Fruit fly (Drosophila melanogaster) whole organism, pupa: ENCODE measurements around the gene LysX.
A peak's percentile ranks its signal among the peaks of the same experiment; 100 is the strongest.

Experiments used
- CG10348 ChIP-seq: fragments of 200-800 bp; sonication (Bioruptor generic); IDR thresholded peaks from 2 replicates; pipeline ENCODE4 v1.3.6; 2022; ENCODE audit warnings: missing biosample characterization, missing genetic modification characterization
- CG12605 ChIP-seq: fragments of 200-800 bp; sonication (Bioruptor generic); IDR thresholded peaks from 2 replicates; pipeline ENCODE4 v1.3.6; 2022; ENCODE audit warnings: missing biosample characterization, missing genetic modification characterization
- CG13204 ChIP-seq: fragments of 200-800 bp; sonication (Bioruptor generic); optimal IDR thresholded peaks from 2 replicates; lab custom pipeline; 2018; ENCODE audit warnings: missing biosample characterization, mild to moderate bottlenecking, missing genetic modification characterization, moderate library complexity
- CG17806 ChIP-seq: fragments of 200-800 bp; sonication (Bioruptor generic); optimal IDR thresholded peaks from 2 replicates; lab custom pipeline; 2018; ENCODE audit warnings: missing biosample characterization, mild to moderate bottlenecking, missing genetic modification characterization, moderate library complexity
- CG4496 ChIP-seq: fragments of 200-800 bp; sonication (Bioruptor generic); IDR thresholded peaks from 3 replicates; pipeline ENCODE4 v1.3.6; 2022; ENCODE audit warnings: missing biosample characterization, missing genetic modification characterization
- CG8159 ChIP-seq: fragments of 200-800 bp; sonication (Bioruptor generic); optimal IDR thresholded peaks from 3 replicates; lab custom pipeline; 2018; ENCODE audit warnings: missing biosample characterization, mild to moderate bottlenecking, missing genetic modification characterization, moderate library complexity
- CG9948 ChIP-seq: fragments of 200-800 bp; sonication (Bioruptor generic); optimal IDR thresholded peaks from 2 replicates; lab custom pipeline; 2018; ENCODE audit warnings: missing biosample characterization, mild to moderate bottlenecking, missing genetic modification characterization, moderate library complexity
- D1 ChIP-seq: fragments of 200-800 bp; sonication (Bioruptor generic); optimal IDR thresholded peaks from 2 replicates; lab custom pipeline; 2018; ENCODE audit warnings: missing biosample characterization, mild to moderate bottlenecking, missing genetic modification characterization, moderate library complexity
- EcR ChIP-seq: fragments of 200-800 bp; sonication (Bioruptor generic); optimal IDR thresholded peaks from 3 replicates; lab custom pipeline; 2019; ENCODE audit warnings: missing biosample characterization, missing genetic modification characterization, mild to moderate bottlenecking, moderate library complexity, missing genetic modification reagents
- Ets98B ChIP-seq: fragments of 200-800 bp; sonication (Bioruptor generic); IDR thresholded peaks from 2 replicates; pipeline ENCODE4 v1.3.6; 2022; ENCODE audit warnings: missing biosample characterization, missing genetic modification characterization
- Snoo ChIP-seq: fragments of 200-800 bp; sonication (Bioruptor generic); optimal IDR thresholded peaks from 3 replicates; lab custom pipeline; 2017; ENCODE audit warnings: missing biosample characterization, mild to moderate bottlenecking, missing genetic modification characterization, inconsistent platforms

dm6 chr3L:1166945-1167913 is 27.9 kb downstream of the LysX start:
- no peak for TF ChIP-seq EcR
- no peak for TF ChIP-seq CG12605 (GFP tag; lab: Robert Waterston, UW)
- peak; percentile 30 for TF ChIP-seq Snoo (tag; lab: Kevin White, UChicago)
- TF ChIP-seq Ets98B (GFP tag; lab: Robert Waterston, UW) = no peak
- peak; percentile 30 for TF ChIP-seq CG17806 (tag; lab: Kevin White, UChicago)
- peak; percentile 57 for TF ChIP-seq CG8159 (tag; lab: Kevin White, UChicago)
- TF ChIP-seq CG4496 (GFP tag; lab: Robert Waterston, UW) = no peak
- TF ChIP-seq CG9948 (tag; lab: Kevin White, UChicago) = peak; percentile 32
- TF ChIP-seq CG10348 = no peak
- TF ChIP-seq CG13204 = no peak
- no peak for TF ChIP-seq D1 (tag; lab: Kevin White, UChicago)
